Worm (Caenorhabditis elegans) whole organism, young adult: Measurements from ENCODE around the gene idi-1.

Experiments
- F23B12.7 ChIP-seq: sonication (generic microtip); optimal IDR thresholded peaks from 2 replicates; lab custom pipeline; 2017; ENCODE audit warnings: missing genetic modification characterization, mild to moderate bottlenecking, missing compliant biosample characterization, antibody characterized with exemption, moderate library complexity; ENCODE audit not compliant: insufficient read depth
- F33H1.4 ChIP-seq: fragments of 200-800 bp; sonication (Bioruptor generic); IDR thresholded peaks from 2 replicates; pipeline ENCODE4 v1.3.6; 2022; ENCODE audit warnings: missing genetic modification reagents, missing genetic modification characterization, missing compliant biosample characterization
- F49E8.2 ChIP-seq: sonication (generic microtip); optimal IDR thresholded peaks from 3 replicates; lab custom pipeline; 2017; ENCODE audit warnings: missing genetic modification characterization, mild to moderate bottlenecking, missing compliant biosample characterization, antibody characterized with exemption, moderate library complexity; ENCODE audit not compliant: insufficient read depth
- dox-1 ChIP-seq: fragments of 200-800 bp; sonication (Bioruptor generic); IDR thresholded peaks from 2 replicates; pipeline ENCODE4 v1.3.6; 2022; ENCODE audit warnings: missing genetic modification reagents, missing genetic modification characterization, missing compliant biosample characterization
- mes-4 ChIP-seq: sonication (generic microtip); optimal IDR thresholded peaks from 2 replicates; lab custom pipeline; 2016; ENCODE audit warnings: missing genotype, missing genetic modification characterization, missing compliant biosample characterization
- nfya-1 ChIP-seq: sonication (generic microtip); optimal IDR thresholded peaks from 2 replicates; lab custom pipeline; 2017; ENCODE audit warnings: antibody characterized with exemption, missing compliant biosample characterization, missing genetic modification characterization, borderline replicate concordance; ENCODE audit not compliant: insufficient read depth
- nfya-2 ChIP-seq: fragments of 200-800 bp; sonication (Bioruptor generic); IDR thresholded peaks from 2 replicates; pipeline ENCODE4 v1.3.6; 2022; ENCODE audit warnings: missing genetic modification reagents, missing genetic modification characterization, missing compliant biosample characterization
- ztf-22 ChIP-seq: fragments of 200-800 bp; sonication (Bioruptor generic); optimal IDR thresholded peaks from 2 replicates; lab custom pipeline; 2018; ENCODE audit warnings: mild to moderate bottlenecking, missing genetic modification characterization, moderate library complexity, missing compliant biosample characterization

- TF ChIP-seq F23B12.7 (tag; lab: Kevin White, UChicago) (no peak), dox-1 (no peak), nfya-2 (GFP tag; lab: Robert Waterston, UW) (no peak), nfya-1 (no peak), F33H1.4 (GFP tag; lab: Robert Waterston, UW) (no peak), mes-4 (tag; lab: Kevin White, UChicago) (no peak), ztf-22 (GFP tag; lab: Kevin White, UChicago) (no peak), F49E8.2 (tag; lab: Kevin White, UChicago) (no peak)
Observed at ce11 chrIII:8132496-8132895, 41.0 kb downstream of the idi-1 start.
